Fruit fly (Drosophila melanogaster) whole organism, embryonic: ENCODE data around the gene CG13876.

Source experiments
- Ada2b ChIP-seq: fragments of 200-800 bp; sonication (Bioruptor generic); IDR thresholded peaks from 2 replicates; pipeline ENCODE4 v1.3.6; 2022; ENCODE audit warnings: missing biosample characterization, missing genetic modification characterization
- Antp ChIP-seq: fragments of 200-800 bp; sonication (Bioruptor generic); optimal IDR thresholded peaks from 3 replicates; lab custom pipeline; 2016; ENCODE audit warnings: missing biosample characterization, missing genetic modification characterization
- C15 ChIP-seq: fragments of 200-800 bp; sonication (Bioruptor generic); IDR thresholded peaks from 3 replicates; pipeline ENCODE4 v1.3.6; 2022; ENCODE audit warnings: missing biosample characterization, missing genetic modification characterization
- CG10654 ChIP-seq: fragments of 200-800 bp; sonication (Bioruptor generic); optimal IDR thresholded peaks from 2 replicates; lab custom pipeline; 2016; ENCODE audit warnings: missing biosample characterization, missing genetic modification characterization
- CG11398 ChIP-seq: fragments of 200-800 bp; sonication (Bioruptor generic); optimal IDR thresholded peaks from 2 replicates; lab custom pipeline; 2016; ENCODE audit warnings: missing biosample characterization, missing genetic modification characterization
- CG11695 ChIP-seq: fragments of 200-800 bp; sonication (Bioruptor generic); IDR thresholded peaks from 3 replicates; pipeline ENCODE4 v1.3.6; 2022; ENCODE audit warnings: missing biosample characterization, missing genetic modification characterization
- CG13624 ChIP-seq: fragments of 200-800 bp; sonication (Bioruptor generic); optimal IDR thresholded peaks from 2 replicates; lab custom pipeline; 2016; ENCODE audit warnings: missing biosample characterization, missing genetic modification characterization
- CG14667 ChIP-seq: fragments of 200-800 bp; sonication (Bioruptor generic); IDR thresholded peaks from 2 replicates; pipeline ENCODE4 v1.3.6; 2022; ENCODE audit warnings: missing biosample characterization, missing genetic modification characterization
- CG17359 ChIP-seq: fragments of 200-800 bp; sonication (Bioruptor generic); optimal IDR thresholded peaks from 3 replicates; lab custom pipeline; 2018; ENCODE audit warnings: missing biosample characterization, mild to moderate bottlenecking, missing genetic modification characterization, moderate library complexity
- CG1792 ChIP-seq: fragments of 200-800 bp; sonication (Bioruptor generic); optimal IDR thresholded peaks from 2 replicates; lab custom pipeline; 2016; ENCODE audit warnings: missing biosample characterization, missing genetic modification characterization
- CG18764 ChIP-seq: fragments of 200-800 bp; sonication (Bioruptor generic); optimal IDR thresholded peaks from 3 replicates; lab custom pipeline; 2016; ENCODE audit warnings: missing biosample characterization, missing genetic modification characterization
- CG2875 ChIP-seq: fragments of 200-800 bp; sonication (Bioruptor generic); optimal IDR thresholded peaks from 2 replicates; lab custom pipeline; 2017; ENCODE audit warnings: missing biosample characterization, mild to moderate bottlenecking, missing genetic modification characterization, missing genetic modification reagents
- CG31365 ChIP-seq: fragments of 200-800 bp; sonication (Bioruptor generic); optimal IDR thresholded peaks from 2 replicates; lab custom pipeline; 2018; ENCODE audit warnings: missing biosample characterization, mild to moderate bottlenecking, missing genetic modification characterization
- CG3163 ChIP-seq: fragments of 200-800 bp; sonication (Bioruptor generic); optimal IDR thresholded peaks from 3 replicates; lab custom pipeline; 2016; ENCODE audit warnings: missing biosample characterization, missing genetic modification characterization
- CG32767 ChIP-seq: fragments of 200-800 bp; sonication (Bioruptor generic); IDR thresholded peaks from 2 replicates; pipeline ENCODE4 v1.3.6; 2022; ENCODE audit warnings: missing biosample characterization, missing genetic modification characterization
- CG4707 ChIP-seq: fragments of 200-800 bp; sonication (Bioruptor generic); optimal IDR thresholded peaks from 2 replicates; lab custom pipeline; 2018; ENCODE audit warnings: missing biosample characterization, mild to moderate bottlenecking, missing genetic modification characterization, moderate library complexity
- CG7357 ChIP-seq: fragments of 200-800 bp; sonication (Bioruptor generic); IDR thresholded peaks from 3 replicates; pipeline ENCODE4 v1.3.6; 2022; ENCODE audit warnings: missing biosample characterization, missing genetic modification characterization
- Dbx ChIP-seq: fragments of 200-800 bp; sonication (Bioruptor generic); IDR thresholded peaks from 3 replicates; pipeline ENCODE4 v1.3.6; 2022; ENCODE audit warnings: missing biosample characterization, missing genetic modification characterization
- Fer1 ChIP-seq: fragments of 200-800 bp; sonication (Bioruptor generic); optimal IDR thresholded peaks from 2 replicates; lab custom pipeline; 2017; ENCODE audit warnings: missing biosample characterization, mild to moderate bottlenecking, missing genetic modification characterization
- H2.0 ChIP-seq: fragments of 200-800 bp; sonication (Bioruptor generic); IDR thresholded peaks from 2 replicates; pipeline ENCODE4 v1.3.6; 2022; ENCODE audit warnings: missing biosample characterization, missing genetic modification characterization
- HmgZ ChIP-seq: fragments of 200-800 bp; sonication (Bioruptor generic); optimal IDR thresholded peaks from 2 replicates; lab custom pipeline; 2018; ENCODE audit warnings: missing biosample characterization, mild to moderate bottlenecking, missing genetic modification characterization
- Jarid2 ChIP-seq: fragments of 200-800 bp; sonication (Bioruptor generic); optimal IDR thresholded peaks from 3 replicates; lab custom pipeline; 2017; ENCODE audit warnings: mild to moderate bottlenecking, missing biosample characterization, missing genetic modification reagents, missing genetic modification characterization
- MBD-R2 ChIP-seq: fragments of 200-800 bp; sonication (Bioruptor generic); IDR thresholded peaks from 2 replicates; pipeline ENCODE4 v1.3.6; 2022; ENCODE audit warnings: missing biosample characterization, missing genetic modification characterization
- Mad ChIP-seq: fragments of 200-800 bp; sonication (Bioruptor generic); optimal IDR thresholded peaks from 2 replicates; lab custom pipeline; 2016; ENCODE audit warnings: missing biosample characterization, missing genetic modification characterization
- Meics ChIP-seq: fragments of 200-800 bp; sonication (Bioruptor generic); optimal IDR thresholded peaks from 2 replicates; lab custom pipeline; 2017; ENCODE audit warnings: missing biosample characterization, mild to moderate bottlenecking, missing genetic modification characterization
- Nf-YC ChIP-seq: fragments of 200-800 bp; optimal IDR thresholded peaks from 3 replicates; lab custom pipeline; 2019; ENCODE audit warnings: missing biosample characterization, mild to moderate bottlenecking, missing genetic modification characterization, moderate library complexity
- Pdp1 ChIP-seq, 2 experiments: fragments of 200-800 bp; sonication (Bioruptor generic); optimal IDR thresholded peaks; 3 replicates each; lab custom pipeline; 2016; ENCODE audit warnings: missing biosample characterization in 2 of 2, missing genetic modification characterization in 2 of 2, mild to moderate bottlenecking in 1 of 2, moderate library complexity in 1 of 2
- Six4 ChIP-seq: fragments of 200-800 bp; sonication (Bioruptor generic); optimal IDR thresholded peaks from 2 replicates; lab custom pipeline; 2016; ENCODE audit warnings: missing biosample characterization, missing genetic modification characterization
- Sox100B ChIP-seq: fragments of 200-800 bp; sonication (Bioruptor generic); optimal IDR thresholded peaks from 3 replicates; lab custom pipeline; 2018; ENCODE audit warnings: missing biosample characterization, mild to moderate bottlenecking, missing genetic modification characterization
- Ssrp ChIP-seq: fragments of 200-800 bp; sonication (Bioruptor generic); optimal IDR thresholded peaks from 2 replicates; lab custom pipeline; 2018; ENCODE audit warnings: missing biosample characterization, mild to moderate bottlenecking, missing genetic modification characterization, moderate library complexity
- ato ChIP-seq: fragments of 200-800 bp; sonication (Bioruptor generic); IDR thresholded peaks from 2 replicates; pipeline ENCODE4 v1.3.6; 2022; ENCODE audit warnings: missing biosample characterization, missing genetic modification characterization; ENCODE audit not compliant: partially characterized antibody
- dmrt11E ChIP-seq: fragments of 200-800 bp; sonication (Bioruptor generic); optimal IDR thresholded peaks from 3 replicates; lab custom pipeline; 2018; ENCODE audit warnings: missing biosample characterization, mild to moderate bottlenecking, missing genetic modification characterization, moderate library complexity
- fu2 ChIP-seq: fragments of 200-800 bp; sonication (Bioruptor generic); optimal IDR thresholded peaks from 2 replicates; lab custom pipeline; 2016; ENCODE audit warnings: missing biosample characterization, missing genetic modification characterization
- insv ChIP-seq, 2 experiments: fragments of 200-800 bp; sonication (Bioruptor generic); optimal IDR thresholded peaks; 3 replicates each; lab custom pipeline; 2016 to 2018; ENCODE audit warnings: missing biosample characterization in 2 of 2, missing genetic modification characterization in 2 of 2
- mirr ChIP-seq: fragments of 200-800 bp; sonication (Bioruptor generic); optimal IDR thresholded peaks from 3 replicates; lab custom pipeline; 2018; ENCODE audit warnings: missing biosample characterization, mild to moderate bottlenecking, missing genetic modification characterization
- nau ChIP-seq: fragments of 200-800 bp; sonication (Bioruptor generic); optimal IDR thresholded peaks from 3 replicates; lab custom pipeline; 2017; ENCODE audit warnings: missing biosample characterization, mild to moderate bottlenecking, missing genetic modification characterization, missing genetic modification reagents
- nerfin-2 ChIP-seq: fragments of 200-800 bp; sonication (Bioruptor generic); IDR thresholded peaks from 2 replicates; pipeline ENCODE4 v1.3.6; 2022; ENCODE audit warnings: missing biosample characterization, missing genetic modification characterization; ENCODE audit not compliant: partially characterized antibody
- nmo ChIP-seq: fragments of 200-800 bp; sonication (Bioruptor generic); optimal IDR thresholded peaks from 2 replicates; lab custom pipeline; 2018; ENCODE audit warnings: missing biosample characterization, mild to moderate bottlenecking, missing genetic modification characterization, moderate library complexity
- oc ChIP-seq: fragments of 200-800 bp; sonication (Bioruptor generic); optimal IDR thresholded peaks from 2 replicates; lab custom pipeline; 2018; ENCODE audit warnings: missing biosample characterization, mild to moderate bottlenecking, missing genetic modification characterization, moderate library complexity
- pan ChIP-seq, 4 experiments: fragments of >200 bp in 3 of 4; fragments of 200-800 bp in 1 of 4; sonication (Bioruptor generic) in 1 of 4; optimal IDR thresholded peaks in 3 of 4; IDR thresholded peaks in 1 of 4; 2 replicates each; pipeline versions ENCODE4 v1.3.6 to Lab custom; 2017 to 2022; ENCODE audit warnings: missing biosample characterization in 2 of 4, missing genetic modification characterization in 2 of 4, mixed read lengths in 1 of 4
- peb ChIP-seq: fragments of 200-800 bp; sonication (Bioruptor generic); IDR thresholded peaks from 2 replicates; pipeline ENCODE4 v1.3.6; 2022; ENCODE audit warnings: missing biosample characterization, missing genetic modification characterization
- pros ChIP-seq: fragments of 200-800 bp; sonication (Bioruptor generic); optimal IDR thresholded peaks from 3 replicates; lab custom pipeline; 2019; ENCODE audit warnings: missing biosample characterization, mild to moderate bottlenecking, missing genetic modification characterization, moderate library complexity
- seq ChIP-seq: fragments of 200-800 bp; sonication (Bioruptor generic); IDR thresholded peaks from 2 replicates; pipeline ENCODE4 v1.3.6; 2022; ENCODE audit warnings: missing biosample characterization, missing genetic modification characterization
- shn ChIP-seq: fragments of 200-800 bp; sonication (Bioruptor generic); optimal IDR thresholded peaks from 3 replicates; lab custom pipeline; 2016; ENCODE audit warnings: missing biosample characterization, missing genetic modification characterization
- sug ChIP-seq: fragments of 200-800 bp; optimal IDR thresholded peaks from 2 replicates; lab custom pipeline; 2019; ENCODE audit warnings: missing biosample characterization, mild to moderate bottlenecking, missing genetic modification characterization, moderate library complexity
- unpg ChIP-seq: fragments of 200-800 bp; sonication (Bioruptor generic); optimal IDR thresholded peaks from 3 replicates; lab custom pipeline; 2018; ENCODE audit warnings: missing biosample characterization, mild to moderate bottlenecking, missing genetic modification characterization, moderate library complexity
- zfh1 ChIP-seq: fragments of 200-800 bp; sonication (Bioruptor generic); IDR thresholded peaks from 3 replicates; pipeline ENCODE4 v1.3.6; 2022; ENCODE audit warnings: missing biosample characterization, missing genetic modification characterization

Gene CG13876

dm6 chr3L:224004-224951 lies 18.3 kb downstream of the CG13876 start (continued):
- peak; percentile 43; the same call in 1 of the 2 replicates for TF ChIP-seq seq (GFP tag; lab: Robert Waterston, UW)
- peak; percentile 24 for TF ChIP-seq Nf-YC (tag; lab: Kevin White, UChicago)
- TF ChIP-seq peb (GFP tag; lab: Robert Waterston, UW) = no peak
- TF ChIP-seq dmrt11E (tag; lab: Kevin White, UChicago) = no peak
- TF ChIP-seq nau (GFP tag; lab: Kevin White, UChicago) = no peak
- peak; percentile 38 for TF ChIP-seq Antp (GFP tag; lab: Kevin White, UChicago)
- peak; percentile 20 for TF ChIP-seq CG3163 (GFP tag; lab: Kevin White, UChicago)
- TF ChIP-seq insv (GFP tag; optimal IDR thresholded peaks at IDR 0.05; lab: Kevin White, UChicago) = peak in 1 of 2 experiments; percentile 11
- no peak for TF ChIP-seq Mad (GFP tag; lab: Kevin White, UChicago)
- TF ChIP-seq CG1792 (GFP tag; lab: Kevin White, UChicago) = no peak
- peak; percentile 91 for TF ChIP-seq CG32767
- TF ChIP-seq nmo (GFP tag; lab: Kevin White, UChicago) = peak; percentile 14
- peak; percentile 25 for TF ChIP-seq Dbx (GFP tag; lab: Robert Waterston, UW)
- TF ChIP-seq ato = peak; percentile 48
- no peak for TF ChIP-seq CG31365 (tag; lab: Kevin White, UChicago)
- TF ChIP-seq CG11398 (GFP tag; lab: Kevin White, UChicago) = peak; percentile 36
- TF ChIP-seq CG2875 = no peak
- peak; percentile 44 for TF ChIP-seq sug
- TF ChIP-seq C15 (GFP tag; lab: Robert Waterston, UW) = peak; percentile 9; the same call in 1 of the 3 replicates
- peak; percentile 57; the same call in 2 of the 3 replicates for TF ChIP-seq zfh1
- TF ChIP-seq unpg (GFP tag; lab: Kevin White, UChicago) = peak; percentile 32
- peak in 1 of 2 experiments; percentile 18 for TF ChIP-seq Pdp1 (GFP tag; optimal IDR thresholded peaks at IDR 0.05; lab: Kevin White, UChicago)
- TF ChIP-seq CG13624 = peak; percentile 83
- TF ChIP-seq CG4707 (GFP tag; lab: Kevin White, UChicago) = no peak
- TF ChIP-seq MBD-R2 = no peak
- 0 out of 2 replicates have a peak, but pooled peaks have one; percentile 29 for TF ChIP-seq nerfin-2 (GFP tag; lab: Robert Waterston, UW)
- TF ChIP-seq Meics = peak; percentile 31
- TF ChIP-seq CG17359 = peak; percentile 10
- TF ChIP-seq Six4 (GFP tag; lab: Kevin White, UChicago) = no peak
- TF ChIP-seq CG10654 (GFP tag; lab: Kevin White, UChicago) = no peak
- TF ChIP-seq Jarid2 (GFP tag; lab: Kevin White, UChicago) = peak; percentile 73
- TF ChIP-seq Ssrp (tag; lab: Kevin White, UChicago) = peak; percentile 57
- peak; percentile 6; the same call in 1 of the 3 replicates for TF ChIP-seq CG11695 (GFP tag; lab: Robert Waterston, UW)
- no peak for TF ChIP-seq fu2
- peak; percentile 31 for TF ChIP-seq mirr (GFP tag; lab: Kevin White, UChicago)
- no peak for TF ChIP-seq CG7357 (GFP tag; lab: Robert Waterston, UW)
- TF ChIP-seq shn = no peak
- TF ChIP-seq CG18764 = no peak
- peak; percentile 2 for TF ChIP-seq HmgZ (tag; lab: Kevin White, UChicago)
- TF ChIP-seq Sox100B (GFP tag; lab: Kevin White, UChicago) = peak; percentile 20
- no peak for TF ChIP-seq CG14667 (GFP tag; lab: Robert Waterston, UW)
- TF ChIP-seq pan (optimal IDR thresholded peaks at IDR 0.05; lab: Kevin White, UChicago) = no peak
- peak in 1 of 2 experiments; percentile 48 for TF ChIP-seq pan (GFP tag; optimal IDR thresholded peaks at IDR 0.05 in 1 of 2, IDR thresholded peaks at IDR 0.05 in 1 of 2)
- no peak for TF ChIP-seq oc (tag; lab: Kevin White, UChicago)
- peak; percentile 36 for TF ChIP-seq pros (GFP tag; lab: Kevin White, UChicago)
- TF ChIP-seq H2.0 (GFP tag; lab: Robert Waterston, UW) = 0 out of 2 replicates have a peak, but pooled peaks have one; percentile 10
- no peak for TF ChIP-seq Ada2b (GFP tag; lab: Robert Waterston, UW)
- TF ChIP-seq Fer1 (GFP tag; lab: Kevin White, UChicago) = no peak
